Worm (Caenorhabditis elegans) whole organism, midembryonic: ENCODE measurements around the gene clpr-2.

Experiments used
- T22C8.4 ChIP-seq: fragments of 200-800 bp; sonication (Bioruptor generic); IDR thresholded peaks from 2 replicates; pipeline ENCODE4 v1.3.6; 2022; ENCODE audit warnings: missing genetic modification characterization, missing compliant biosample characterization
- cog-1 ChIP-seq: sonication (generic microtip); optimal IDR thresholded peaks from 2 replicates; lab custom pipeline; 2016; ENCODE audit warnings: missing genetic modification characterization, missing compliant biosample characterization
- flt-1 ChIP-seq: fragments of 200-800 bp; sonication (Bioruptor generic); IDR thresholded peaks from 2 replicates; pipeline ENCODE4 v1.3.6; 2022; ENCODE audit warnings: missing genetic modification characterization, missing compliant biosample characterization
- klf-2 ChIP-seq: fragments of 200-800 bp; sonication (Bioruptor generic); conservative IDR thresholded peaks from 2 replicates; pipeline ENCODE4 v1.3.6; 2022; ENCODE audit warnings: missing genetic modification reagents, missing genetic modification characterization, missing compliant biosample characterization
- med-1 ChIP-seq: sonication (generic microtip); optimal IDR thresholded peaks from 2 replicates; lab custom pipeline; 2017; ENCODE audit warnings: missing genetic modification characterization, mild to moderate bottlenecking, missing compliant biosample characterization, antibody characterized with exemption, missing genetic modification reagents; ENCODE audit not compliant: insufficient read depth
- ref-1 ChIP-seq: fragments of 200-800 bp; sonication (Bioruptor generic); conservative IDR thresholded peaks from 2 replicates; pipeline ENCODE4 v1.3.6; 2022; ENCODE audit warnings: missing genetic modification reagents, missing genetic modification characterization, missing compliant biosample characterization
- tab-1 ChIP-seq: fragments of 200-800 bp; sonication (Bioruptor generic); IDR thresholded peaks from 2 replicates; pipeline ENCODE4 v1.3.6; 2022; ENCODE audit warnings: missing genetic modification characterization, missing compliant biosample characterization
- ztf-23 ChIP-seq: fragments of 200-800 bp; sonication (Bioruptor generic); IDR thresholded peaks from 2 replicates; pipeline ENCODE4 v1.3.6; 2022; ENCODE audit warnings: missing genetic modification reagents, missing genetic modification characterization, missing compliant biosample characterization
- ztf-29 ChIP-seq: fragments of 200-800 bp; sonication (Bioruptor generic); IDR thresholded peaks from 2 replicates; pipeline ENCODE4 v1.3.6; 2022; ENCODE audit warnings: missing genetic modification reagents, missing genetic modification characterization, missing compliant biosample characterization

clpr-2 gene

ce11 chrII:1258634-1259033 lies at the start of gene clpr-2:
Gene clpr-2 (plus strand): TSS chrII:1258934.
- no peak for TF ChIP-seq ref-1
- no peak for TF ChIP-seq ztf-29
- no peak for TF ChIP-seq cog-1 (tag; lab: Kevin White, UChicago)

- TF ChIP-seq klf-2 (GFP tag; lab: Robert Waterston, UW), result no peak
- no peak for TF ChIP-seq ztf-29
- no peak for TF ChIP-seq cog-1 (tag; lab: Kevin White, UChicago)
- no peak for TF ChIP-seq flt-1
- no peak for TF ChIP-seq med-1 (GFP tag; lab: Kevin White, UChicago)
These were observed 44.1 kb upstream of the clpr-2 start for ce11 chrII:1214627-1215026.

DNA sequence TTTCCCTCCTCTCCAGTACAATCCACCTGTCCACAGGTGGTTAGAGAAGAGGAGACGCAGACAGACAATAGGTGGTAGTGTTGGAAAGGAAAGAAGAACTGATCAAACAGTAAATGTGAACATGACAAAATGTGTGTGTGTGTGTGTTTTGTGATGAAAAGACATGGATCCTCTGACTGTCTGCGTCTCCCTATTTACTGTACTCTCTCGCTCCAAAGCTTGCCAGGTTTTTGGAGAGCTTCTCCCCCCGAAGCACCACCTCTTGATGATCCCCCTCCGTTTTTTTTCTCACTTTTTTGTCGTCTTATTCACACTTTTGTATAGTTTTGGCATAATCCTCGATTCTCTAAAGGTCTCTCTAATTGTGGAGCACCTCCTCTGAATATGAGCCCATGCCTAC lies 41.5 kb upstream of the clpr-2 start:
- TF ChIP-seq T22C8.4 (no peak), cog-1 (tag; lab: Kevin White, UChicago) (no peak), ztf-29 (no peak), ztf-23 (no peak), flt-1 (no peak), klf-2 (GFP tag; lab: Robert Waterston, UW) (no peak), tab-1 (no peak), med-1 (GFP tag; lab: Kevin White, UChicago) (no peak), ref-1 (no peak)

DNA sequence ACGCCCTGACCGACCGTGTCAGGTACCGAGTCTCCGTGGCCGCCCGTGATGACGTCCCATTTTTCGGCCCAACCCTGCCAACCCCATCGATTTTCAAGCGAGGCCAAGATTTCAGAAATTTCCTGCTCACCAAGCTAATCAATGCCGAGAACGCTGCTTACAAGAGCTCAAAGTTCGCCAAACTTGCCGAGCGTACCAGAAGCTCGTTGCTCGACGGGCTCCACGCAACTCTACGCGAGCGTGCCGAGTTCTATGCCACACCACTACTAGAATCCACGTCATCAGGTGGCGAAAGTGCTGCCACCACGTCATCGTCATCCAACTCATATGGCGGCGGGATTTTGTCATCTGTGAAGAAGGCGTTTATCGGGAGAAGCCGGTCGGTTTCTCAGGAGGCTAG lies 29.8 kb upstream of the clpr-2 start:
- TF ChIP-seq ztf-23, result no peak
- TF ChIP-seq ztf-29, result no peak
- no peak for TF ChIP-seq cog-1 (tag; lab: Kevin White, UChicago)
- TF ChIP-seq med-1 (GFP tag; lab: Kevin White, UChicago), result no peak
- no peak for TF ChIP-seq flt-1
- TF ChIP-seq klf-2 (GFP tag; lab: Robert Waterston, UW), result no peak
- no peak for TF ChIP-seq ref-1
- TF ChIP-seq T22C8.4, result no peak
- TF ChIP-seq tab-1, result no peak

DNA sequence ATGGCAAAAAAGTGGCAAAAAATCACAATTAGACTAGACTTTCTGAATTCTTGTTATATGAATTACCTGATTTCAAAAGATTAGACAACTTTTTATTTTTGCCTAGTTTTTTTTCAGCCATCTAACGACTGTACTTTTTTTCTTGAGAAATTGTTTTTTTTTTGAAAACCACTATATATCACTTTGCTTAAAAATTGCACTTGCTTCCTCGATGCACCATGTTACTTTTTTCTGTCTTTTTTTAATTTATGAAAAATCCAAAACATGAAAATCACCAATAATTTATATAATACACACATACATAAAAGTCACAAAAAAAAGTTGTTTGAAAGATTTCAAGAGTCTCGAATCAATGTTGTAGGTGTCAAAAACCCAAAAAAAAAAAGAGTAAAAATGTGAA lies 25.8 kb upstream of the clpr-2 start:
- TF ChIP-seq tab-1 (no peak), T22C8.4 (no peak), ztf-23 (no peak), cog-1 (tag; lab: Kevin White, UChicago) (no peak), med-1 (GFP tag; lab: Kevin White, UChicago) (no peak), ztf-29 (no peak), flt-1 (no peak), klf-2 (GFP tag; lab: Robert Waterston, UW) (no peak), ref-1 (no peak)

DNA sequence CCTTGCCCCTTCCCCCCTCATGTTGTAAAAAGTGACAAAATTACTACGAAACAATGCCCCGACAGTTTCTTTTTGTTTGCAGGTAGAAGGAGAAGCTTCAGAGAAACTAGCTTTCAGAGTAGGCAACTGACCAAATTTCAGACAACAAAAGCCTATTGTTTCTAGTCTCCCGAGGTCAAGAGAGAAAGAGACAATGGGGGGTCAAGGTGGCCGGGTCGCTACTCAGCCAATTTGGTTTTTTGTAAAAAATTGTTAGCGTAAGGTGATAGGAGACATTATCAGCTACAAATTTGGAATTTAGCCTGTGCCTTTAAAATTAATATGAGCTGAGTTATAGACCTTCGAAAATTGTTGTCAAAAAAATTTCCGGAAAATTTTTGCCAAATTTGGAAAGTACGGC lies 23.8 kb upstream of the clpr-2 start:
- TF ChIP-seq cog-1 (tag; lab: Kevin White, UChicago) (no peak), ztf-29 (no peak), flt-1 (no peak), ref-1 (no peak), ztf-23 (no peak), klf-2 (GFP tag; lab: Robert Waterston, UW) (no peak), med-1 (GFP tag; lab: Kevin White, UChicago) (no peak), T22C8.4 (no peak), tab-1 (no peak)

ce11 chrII:1236003-1236402 lies 22.7 kb upstream of the clpr-2 start:
- TF ChIP-seq klf-2 (GFP tag; lab: Robert Waterston, UW), result no peak
- TF ChIP-seq T22C8.4, result no peak
- no peak for TF ChIP-seq tab-1
- no peak for TF ChIP-seq ref-1
- TF ChIP-seq ztf-23, result no peak
- TF ChIP-seq cog-1 (tag; lab: Kevin White, UChicago), result no peak
- TF ChIP-seq flt-1, result no peak
- TF ChIP-seq ztf-29, result no peak
- no peak for TF ChIP-seq med-1 (GFP tag; lab: Kevin White, UChicago)

DNA sequence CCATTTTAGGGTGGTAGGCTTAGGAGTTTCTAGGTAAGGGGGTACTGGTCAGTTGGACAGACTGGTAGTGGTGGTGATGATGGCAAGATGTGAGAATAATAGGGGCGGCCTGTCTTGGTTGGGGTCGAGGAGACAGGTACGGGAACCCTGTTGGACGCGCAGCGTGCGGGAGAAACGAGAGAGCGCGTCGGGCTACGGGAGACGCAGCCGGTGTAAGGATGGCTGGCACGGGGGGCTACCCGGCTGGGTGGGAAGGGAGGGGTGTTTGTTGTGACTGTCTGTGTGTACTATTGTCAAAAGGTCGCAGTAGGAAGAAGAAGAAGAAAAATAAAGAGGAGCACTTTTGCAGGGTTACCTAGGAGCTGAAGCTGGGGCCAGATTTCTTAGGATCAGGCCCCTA lies 22.3 kb upstream of the clpr-2 start:
- TF ChIP-seq ztf-23 (no peak), flt-1 (0 out of 2 replicates have a peak, but pooled peaks have one; percentile 47)

- TF ChIP-seq tab-1 (0 out of 2 replicates have a peak, but pooled peaks have one; percentile 44), T22C8.4 (no peak), cog-1 (tag; lab: Kevin White, UChicago) (no peak), med-1 (GFP tag; lab: Kevin White, UChicago) (no peak), ref-1 (no peak), flt-1 (0 out of 2 replicates have a peak, but pooled peaks have one; percentile 6), ztf-29 (0 out of 2 replicates have a peak, but pooled peaks have one; percentile 6), ztf-23 (no peak), klf-2 (GFP tag; lab: Robert Waterston, UW) (no peak)
These were observed 20.9 kb upstream of the clpr-2 start for ce11 chrII:1237845-1238244.

DNA sequence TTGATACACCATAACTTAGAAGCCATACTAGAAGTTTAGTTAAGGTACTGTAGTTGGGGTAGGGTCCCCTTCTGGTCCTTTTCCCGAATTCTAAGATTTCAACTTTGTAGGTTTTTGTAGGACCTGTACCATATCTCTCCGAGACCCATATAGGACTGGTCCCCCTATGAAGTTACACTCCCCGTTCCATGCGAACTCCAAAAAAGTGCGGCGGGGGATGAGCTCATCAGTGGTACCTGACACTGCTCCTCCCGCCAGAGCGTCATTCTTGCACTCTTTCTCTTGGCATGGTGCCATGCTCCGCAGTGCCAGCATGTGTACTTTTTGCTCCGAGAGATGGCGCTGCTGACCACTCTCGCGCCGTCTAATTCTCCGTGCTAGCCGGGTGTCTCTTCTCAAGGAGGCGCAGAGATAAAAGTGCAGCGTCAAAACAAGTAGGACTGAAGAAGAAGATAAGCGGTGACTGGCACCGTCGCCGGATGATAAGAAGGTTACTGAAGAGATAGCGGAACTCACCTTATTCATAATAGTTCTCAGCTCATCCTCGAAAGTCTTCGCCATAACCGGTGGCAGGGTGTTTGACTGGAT lies 19.2 kb upstream of the clpr-2 start:
- TF ChIP-seq klf-2 (GFP tag; lab: Robert Waterston, UW) (no peak), T22C8.4 (no peak), med-1 (GFP tag; lab: Kevin White, UChicago) (no peak), ref-1 (no peak), flt-1 (0 out of 2 replicates have a peak, but pooled peaks have one; percentile 6), ztf-23 (no peak), ztf-29 (no peak), cog-1 (tag; lab: Kevin White, UChicago) (no peak)

DNA sequence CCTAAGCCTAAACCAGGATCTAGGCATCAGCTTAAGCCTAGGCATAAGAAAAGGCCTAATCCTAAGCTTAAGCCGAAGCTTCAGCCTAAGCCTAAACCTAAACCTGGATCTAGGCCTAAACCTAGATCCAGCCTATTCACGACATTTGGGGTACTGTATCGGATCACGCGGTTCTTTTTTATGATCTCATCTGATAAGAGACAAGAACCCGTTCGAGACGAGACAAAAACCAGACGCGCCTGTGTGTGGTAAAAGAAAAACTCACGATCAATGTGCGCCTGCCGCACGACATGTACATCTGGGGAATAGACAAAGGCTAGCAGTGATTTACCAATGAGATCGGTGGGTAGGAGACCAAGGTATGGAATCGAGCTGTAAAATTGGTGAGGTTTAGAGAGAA lies 18.3 kb upstream of the clpr-2 start:
- no peak for TF ChIP-seq T22C8.4
- no peak for TF ChIP-seq cog-1 (tag; lab: Kevin White, UChicago)
